Fruit fly (Drosophila melanogaster): Measurements from ENCODE around the gene Nemp.

Gene Nemp

dm6 chrX:16624519-16624918 is 30.3 kb downstream of the Nemp start:
- no peak for TF ChIP-seq noc (tag; optimal IDR thresholded peaks at IDR 0.05)

- TF ChIP-seq noc (tag; optimal IDR thresholded peaks at IDR 0.05) = no peak
These were observed 31.3 kb downstream of the Nemp start for dm6 chrX:16623524-16623923.

- TF ChIP-seq noc (tag; optimal IDR thresholded peaks at IDR 0.05) = no peak
These were observed 33.4 kb downstream of the Nemp start, which contains the start of gene CG9782 for dm6 chrX:16621462-16621861. TSS of gene CG9782 (minus strand) at chrX:16621589.

- TF ChIP-seq noc (tag; optimal IDR thresholded peaks at IDR 0.05) = no peak
These were observed 36.1 kb downstream of the Nemp start for dm6 chrX:16618724-16619123.

dm6 chrX:16616773-16617738 is 37.8 kb downstream of the Nemp start:
- TF ChIP-seq noc (tag; optimal IDR thresholded peaks at IDR 0.05) = no peak

dm6 chrX:16610601-16611058 is 44.2 kb downstream of the Nemp start, which contains the start of gene mbt:
TSS of gene mbt (plus strand) at chrX:16610685.
- TF ChIP-seq noc (tag; optimal IDR thresholded peaks at IDR 0.05) = no peak

- no peak for TF ChIP-seq noc (tag; optimal IDR thresholded peaks at IDR 0.05)
These were observed 47.0 kb downstream of the Nemp start for dm6 chrX:16607828-16608227.

All from whole organism, larva.